Fruit fly (Drosophila melanogaster) whole organism, embryonic: ENCODE data around the gene CG7248.
A peak's percentile ranks its signal among the peaks of the same experiment; 100 is the strongest.

Experiments
- Atf-2 ChIP-seq: fragments of 200-800 bp; sonication (Bioruptor generic); optimal IDR thresholded peaks from 2 replicates; lab custom pipeline; 2016; ENCODE audit warnings: missing biosample characterization, missing genetic modification characterization
- Atf6 ChIP-seq: fragments of 200-800 bp; sonication (Bioruptor generic); IDR thresholded peaks from 2 replicates; pipeline ENCODE4 v1.3.6; 2022; ENCODE audit warnings: missing biosample characterization, missing genetic modification characterization
- Bgb ChIP-seq: fragments of 200-800 bp; sonication (Bioruptor generic); IDR thresholded peaks from 2 replicates; pipeline ENCODE4 v1.3.6; 2022; ENCODE audit warnings: missing biosample characterization, missing genetic modification characterization; ENCODE audit not compliant: partially characterized antibody
- CG10979 ChIP-seq: fragments of 200-800 bp; sonication (Bioruptor generic); optimal IDR thresholded peaks from 2 replicates; lab custom pipeline; 2018; ENCODE audit warnings: missing biosample characterization, mild to moderate bottlenecking, missing genetic modification characterization, moderate library complexity
- CG11560 ChIP-seq: fragments of 200-800 bp; sonication (Bioruptor generic); IDR thresholded peaks from 3 replicates; pipeline ENCODE4 v1.3.6; 2022; ENCODE audit warnings: missing biosample characterization, missing genetic modification characterization
- CG11695 ChIP-seq: fragments of 200-800 bp; sonication (Bioruptor generic); IDR thresholded peaks from 3 replicates; pipeline ENCODE4 v1.3.6; 2022; ENCODE audit warnings: missing biosample characterization, missing genetic modification characterization
- CG13424 ChIP-seq: fragments of 200-800 bp; sonication (Bioruptor generic); optimal IDR thresholded peaks from 2 replicates; lab custom pipeline; 2019; ENCODE audit warnings: missing biosample characterization, mild to moderate bottlenecking, missing genetic modification characterization, moderate library complexity
- CG14441 ChIP-seq: fragments of 200-800 bp; sonication (Bioruptor generic); IDR thresholded peaks from 2 replicates; pipeline ENCODE4 v1.3.6; 2022; ENCODE audit warnings: missing biosample characterization, missing genetic modification characterization
- CG1529 ChIP-seq: fragments of 200-800 bp; sonication (Bioruptor generic); optimal IDR thresholded peaks from 3 replicates; lab custom pipeline; 2018; ENCODE audit warnings: missing biosample characterization, missing genetic modification characterization
- CG17359 ChIP-seq: fragments of 200-800 bp; sonication (Bioruptor generic); optimal IDR thresholded peaks from 3 replicates; lab custom pipeline; 2018; ENCODE audit warnings: missing biosample characterization, mild to moderate bottlenecking, missing genetic modification characterization, moderate library complexity
- CG1832 ChIP-seq: fragments of 200-800 bp; sonication (Bioruptor generic); optimal IDR thresholded peaks from 2 replicates; lab custom pipeline; 2017; ENCODE audit warnings: missing biosample characterization, mild to moderate bottlenecking, missing genetic modification characterization, inconsistent platforms
- CG18599 ChIP-seq: fragments of 200-800 bp; sonication (Bioruptor generic); optimal IDR thresholded peaks from 3 replicates; lab custom pipeline; 2017; ENCODE audit warnings: missing biosample characterization, missing genetic modification characterization, mild to moderate bottlenecking, moderate library complexity, missing genetic modification reagents
- CG18619 ChIP-seq: fragments of 200-800 bp; sonication (Bioruptor generic); optimal IDR thresholded peaks from 3 replicates; lab custom pipeline; 2017; ENCODE audit warnings: missing biosample characterization, mild to moderate bottlenecking, missing genetic modification characterization
- CG6175 ChIP-seq: fragments of 200-800 bp; sonication (Bioruptor generic); IDR thresholded peaks from 3 replicates; pipeline ENCODE4 v1.3.6; 2022; ENCODE audit warnings: missing biosample characterization, missing genetic modification characterization
- CG8388 ChIP-seq: fragments of 200-800 bp; sonication (Bioruptor generic); optimal IDR thresholded peaks from 2 replicates; lab custom pipeline; 2019; ENCODE audit warnings: missing biosample characterization, mild to moderate bottlenecking, missing genetic modification characterization, moderate library complexity
- D19A ChIP-seq: fragments of 200-800 bp; optimal IDR thresholded peaks from 3 replicates; lab custom pipeline; 2019; ENCODE audit warnings: missing biosample characterization, mild to moderate bottlenecking, missing genetic modification characterization, moderate library complexity
- GATAe ChIP-seq: fragments of 200-800 bp; sonication (Bioruptor generic); conservative IDR thresholded peaks from 2 replicates; pipeline ENCODE4 v1.3.6; 2022; ENCODE audit warnings: missing biosample characterization, missing genetic modification characterization
- Hey ChIP-seq: fragments of 200-800 bp; sonication (Bioruptor generic); optimal IDR thresholded peaks from 3 replicates; lab custom pipeline; 2018; ENCODE audit warnings: missing biosample characterization, mild to moderate bottlenecking, missing genetic modification characterization
- HmgD ChIP-seq: fragments of 200-800 bp; sonication (Bioruptor generic); optimal IDR thresholded peaks from 3 replicates; lab custom pipeline; 2016; ENCODE audit warnings: missing biosample characterization, missing genetic modification characterization
- Lpt ChIP-seq: fragments of >200 bp; optimal IDR thresholded peaks from 2 replicates; lab custom pipeline; 2018; ENCODE audit warnings: missing biosample characterization, missing genetic modification characterization
- PHDP ChIP-seq: fragments of 200-800 bp; sonication (Bioruptor generic); optimal IDR thresholded peaks from 3 replicates; lab custom pipeline; 2018; ENCODE audit warnings: missing biosample characterization, mild to moderate bottlenecking, missing genetic modification characterization, moderate library complexity
- Sox102F ChIP-seq: fragments of 200-800 bp; sonication (Bioruptor generic); optimal IDR thresholded peaks from 2 replicates; lab custom pipeline; 2018; ENCODE audit warnings: missing biosample characterization, mild to moderate bottlenecking, missing genetic modification characterization, moderate library complexity
- Spps ChIP-seq: fragments of 200-800 bp; sonication (Bioruptor generic); optimal IDR thresholded peaks from 2 replicates; lab custom pipeline; 2018; ENCODE audit warnings: missing biosample characterization, mild to moderate bottlenecking, missing genetic modification characterization
- Taf1 ChIP-seq: fragments of 200-800 bp; sonication (Bioruptor generic); IDR thresholded peaks from 2 replicates; pipeline ENCODE4 v1.3.6; 2022; ENCODE audit warnings: missing biosample characterization, missing genetic modification characterization
- Usf ChIP-seq: fragments of 200-800 bp; sonication (Bioruptor generic); optimal IDR thresholded peaks from 2 replicates; lab custom pipeline; 2017; ENCODE audit warnings: missing genotype, missing biosample characterization, missing genetic modification characterization
- Vsx1 ChIP-seq: fragments of 200-800 bp; sonication (Bioruptor generic); optimal IDR thresholded peaks from 2 replicates; lab custom pipeline; 2017; ENCODE audit warnings: missing biosample characterization, mild to moderate bottlenecking, missing genetic modification characterization, missing genetic modification reagents
- bab2 ChIP-seq: fragments of 200-800 bp; sonication (Bioruptor generic); optimal IDR thresholded peaks from 2 replicates; lab custom pipeline; 2016; ENCODE audit warnings: missing biosample characterization, missing genetic modification characterization
- btn ChIP-seq: fragments of 200-800 bp; sonication (Bioruptor generic); optimal IDR thresholded peaks from 2 replicates; lab custom pipeline; 2016; ENCODE audit warnings: missing biosample characterization, missing genetic modification characterization
- crc ChIP-seq: fragments of 200-800 bp; sonication (Bioruptor generic); optimal IDR thresholded peaks from 2 replicates; lab custom pipeline; 2016; ENCODE audit warnings: missing biosample characterization, missing genetic modification characterization
- crol ChIP-seq: fragments of 200-800 bp; sonication (Bioruptor generic); IDR thresholded peaks from 2 replicates; pipeline ENCODE4 v1.3.6; 2022; ENCODE audit warnings: missing biosample characterization, missing genetic modification characterization
- dati ChIP-seq: fragments of 200-800 bp; sonication (Bioruptor generic); IDR thresholded peaks from 2 replicates; pipeline ENCODE4 v1.3.6; 2022; ENCODE audit warnings: missing biosample characterization, missing genetic modification characterization
- dimm ChIP-seq: fragments of 200-800 bp; sonication (Bioruptor generic); IDR thresholded peaks from 2 replicates; pipeline ENCODE4 v1.3.6; 2022; ENCODE audit warnings: missing biosample characterization, missing genetic modification characterization
- dmrt99B ChIP-seq: fragments of 200-800 bp; sonication (Bioruptor generic); optimal IDR thresholded peaks from 2 replicates; lab custom pipeline; 2018; ENCODE audit warnings: missing biosample characterization, mild to moderate bottlenecking, missing genetic modification characterization, moderate library complexity
- esg ChIP-seq: fragments of 200-800 bp; sonication (Bioruptor generic); conservative IDR thresholded peaks from 2 replicates; pipeline ENCODE4 v1.3.6; 2022; ENCODE audit warnings: missing biosample characterization, missing genetic modification characterization
- eve ChIP-seq, 2 experiments: fragments of >200 bp; optimal IDR thresholded peaks; 2 replicates each; lab custom pipeline; 2017; ENCODE audit warnings: missing biosample characterization in 2 of 2, missing genetic modification characterization in 2 of 2
- exex ChIP-seq: fragments of 200-800 bp; sonication (Bioruptor generic); optimal IDR thresholded peaks from 4 replicates; lab custom pipeline; 2018; ENCODE audit warnings: missing biosample characterization, mild to moderate bottlenecking, missing genetic modification characterization, moderate library complexity
- fd96Cb ChIP-seq: fragments of 200-800 bp; sonication (Bioruptor generic); optimal IDR thresholded peaks from 2 replicates; lab custom pipeline; 2018; ENCODE audit warnings: missing biosample characterization, mild to moderate bottlenecking, missing genetic modification characterization, moderate library complexity
- gcm ChIP-seq: fragments of 200-800 bp; sonication (Bioruptor generic); optimal IDR thresholded peaks from 2 replicates; lab custom pipeline; 2019; ENCODE audit warnings: missing biosample characterization, mild to moderate bottlenecking, missing genetic modification characterization, moderate library complexity
- grn ChIP-seq: fragments of 200-800 bp; sonication (Bioruptor generic); optimal IDR thresholded peaks from 3 replicates; lab custom pipeline; 2017; ENCODE audit warnings: missing biosample characterization, missing genetic modification characterization
- maf-S ChIP-seq: fragments of 200-800 bp; sonication (Bioruptor generic); optimal IDR thresholded peaks from 2 replicates; lab custom pipeline; 2016; ENCODE audit warnings: missing biosample characterization, missing genetic modification characterization
- mirr ChIP-seq: fragments of 200-800 bp; sonication (Bioruptor generic); optimal IDR thresholded peaks from 3 replicates; lab custom pipeline; 2018; ENCODE audit warnings: missing biosample characterization, mild to moderate bottlenecking, missing genetic modification characterization
- slp2 ChIP-seq: fragments of 200-800 bp; sonication (Bioruptor generic); optimal IDR thresholded peaks from 2 replicates; lab custom pipeline; 2016; ENCODE audit warnings: missing biosample characterization, missing genetic modification characterization
- sqz ChIP-seq: fragments of 200-800 bp; sonication (Bioruptor generic); optimal IDR thresholded peaks from 3 replicates; lab custom pipeline; 2018; ENCODE audit warnings: missing biosample characterization, mild to moderate bottlenecking, missing genetic modification characterization
- wek ChIP-seq: fragments of 200-800 bp; sonication (Bioruptor generic); optimal IDR thresholded peaks from 3 replicates; lab custom pipeline; 2018; ENCODE audit warnings: missing biosample characterization, mild to moderate bottlenecking, missing genetic modification characterization, moderate library complexity
- zen2 ChIP-seq: fragments of 200-800 bp; sonication (Bioruptor generic); IDR thresholded peaks from 3 replicates; pipeline ENCODE4 v1.3.6; 2022; ENCODE audit warnings: missing biosample characterization, missing genetic modification characterization; ENCODE audit not compliant: partially characterized antibody

Gene CG7248

DNA sequence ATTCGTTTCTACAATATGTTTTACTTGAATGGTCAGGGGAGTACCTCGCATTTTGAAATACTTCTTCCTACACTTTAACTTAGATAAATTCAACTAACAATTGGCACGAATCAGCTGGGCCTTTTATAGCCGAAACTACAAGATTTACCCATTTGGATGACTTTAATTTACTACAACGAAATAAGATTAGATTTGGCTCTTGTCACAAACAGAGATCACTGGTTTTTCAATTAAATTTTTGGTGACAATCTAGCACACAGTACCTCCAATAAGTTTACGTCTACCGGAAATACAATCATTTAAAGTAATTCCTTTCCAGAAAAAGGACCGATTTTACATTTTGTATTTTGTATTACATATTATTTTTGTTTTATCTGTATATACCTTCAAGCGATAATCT lies 9.1 kb upstream of the CG7248 start, which contains the start of gene CG5883:
Gene CG5883 (minus strand): TSS at position 101 of the 400 bp plus-strand sequence.
- TF ChIP-seq zen2 (GFP tag; lab: Robert Waterston, UW) (no peak), dimm (no peak), bab2 (GFP tag; lab: Kevin White, UChicago) (no peak), crc (no peak), sqz (GFP tag; lab: Kevin White, UChicago) (no peak), CG11560 (tag; lab: Robert Waterston, UW) (no peak), HmgD (no peak), Bgb (GFP tag; lab: Robert Waterston, UW) (no peak), CG8388 (peak; percentile 6)

DNA sequence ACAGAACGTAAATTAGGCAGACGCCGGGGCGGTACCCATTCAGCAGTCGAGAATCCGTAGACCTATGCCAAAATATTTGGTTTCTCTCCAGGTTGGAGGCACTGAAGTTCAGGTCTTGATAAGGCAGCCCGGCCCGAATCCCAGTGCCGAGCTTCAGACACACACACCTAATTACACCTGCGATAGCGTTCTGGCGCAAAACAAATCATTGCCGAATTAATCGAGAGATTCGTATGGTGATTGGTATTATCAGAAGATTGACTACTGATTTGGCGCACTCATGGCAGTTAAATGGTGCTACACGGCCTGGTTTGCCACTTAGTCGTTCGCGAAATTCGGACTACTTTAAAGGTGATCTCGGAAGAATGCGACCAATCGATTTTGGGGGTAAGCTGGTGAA lies 6.5 kb upstream of the CG7248 start, which contains the start of gene CG7252:
Gene CG7252 (plus strand): TSS at position 319 of the 400 bp plus-strand sequence.
- no peak for TF ChIP-seq Spps (tag; lab: Kevin White, UChicago)
- peak; percentile 46; the same call in 1 of the 2 replicates for TF ChIP-seq GATAe (GFP tag; lab: Robert Waterston, UW)
- TF ChIP-seq btn = no peak
- no peak for TF ChIP-seq slp2 (GFP tag; lab: Kevin White, UChicago)
- TF ChIP-seq Lpt (GFP tag; lab: Kevin White, UChicago) = no peak
- no peak for TF ChIP-seq dati (GFP tag; lab: Robert Waterston, UW)
- TF ChIP-seq crol = no peak
- no peak for TF ChIP-seq CG6175 (GFP tag; lab: Robert Waterston, UW)
- TF ChIP-seq Taf1 = no peak
- TF ChIP-seq fd96Cb (tag; lab: Kevin White, UChicago) = no peak
- TF ChIP-seq mirr (GFP tag; lab: Kevin White, UChicago) = peak; percentile 54
- peak; percentile 82 for TF ChIP-seq grn (GFP tag; lab: Kevin White, UChicago)
- TF ChIP-seq CG18619 (GFP tag; lab: Kevin White, UChicago) = no peak
- TF ChIP-seq gcm (GFP tag; lab: Kevin White, UChicago) = no peak
- TF ChIP-seq CG18599 (GFP tag; lab: Kevin White, UChicago) = peak; percentile 19
- TF ChIP-seq CG1832 (GFP tag; lab: Kevin White, UChicago) = no peak
- TF ChIP-seq maf-S (GFP tag; lab: Kevin White, UChicago) = no peak
- TF ChIP-seq Atf-2 (GFP tag; lab: Kevin White, UChicago) = no peak
- no peak for TF ChIP-seq dmrt99B (tag; lab: Kevin White, UChicago)
- no peak for TF ChIP-seq Atf6 (GFP tag; lab: Robert Waterston, UW)
- TF ChIP-seq PHDP = no peak
- TF ChIP-seq CG10979 = no peak
- peak; percentile 96 for TF ChIP-seq exex (tag; lab: Kevin White, UChicago)
- peak; percentile 87 for TF ChIP-seq Hey (tag; lab: Kevin White, UChicago)
- no peak for TF ChIP-seq eve (GFP tag; optimal IDR thresholded peaks at IDR 0.05; lab: Kevin White, UChicago)
- no peak for TF ChIP-seq CG1529 (GFP tag; lab: Kevin White, UChicago)
- no peak for TF ChIP-seq CG13424
- no peak for TF ChIP-seq CG11695 (GFP tag; lab: Robert Waterston, UW)
- TF ChIP-seq Sox102F = no peak
- no peak for TF ChIP-seq D19A (tag; lab: Kevin White, UChicago)
- no peak for TF ChIP-seq CG14441

- TF ChIP-seq Vsx1 (no peak), esg (GFP tag; lab: Robert Waterston, UW) (no peak), CG17359 (tag; lab: Kevin White, UChicago) (no peak), Usf (GFP tag; lab: Kevin White, UChicago) (no peak), wek (GFP tag; lab: Kevin White, UChicago) (no peak)
These were observed 4.3 kb upstream of the CG7248 start, which contains the start of gene CG17826 for dm6 chr3L:11949539-11949938. TSS of gene CG17826 (plus strand) at chr3L:11949839.
